Worm (Caenorhabditis elegans) whole organism, young adult: ENCODE results near the gene Y57G11C.38.

Source experiments
- B0019.2 ChIP-seq: fragments of 200-800 bp; sonication (Bioruptor generic); conservative IDR thresholded peaks from 2 replicates; pipeline ENCODE4 v1.3.6; 2022; ENCODE audit warnings: missing genetic modification reagents, missing genetic modification characterization, missing compliant biosample characterization
- B0261.1 ChIP-seq: sonication (generic microtip); optimal IDR thresholded peaks from 2 replicates; lab custom pipeline; 2016; ENCODE audit warnings: mild to moderate bottlenecking, missing genetic modification characterization, moderate library complexity, missing compliant biosample characterization
- C17E4.6 ChIP-seq: fragments of 200-800 bp; sonication (Bioruptor generic); IDR thresholded peaks from 2 replicates; pipeline ENCODE4 v1.3.6; 2022; ENCODE audit warnings: missing genetic modification reagents, missing genetic modification characterization, missing compliant biosample characterization
- F10E7.11 ChIP-seq: sonication (generic microtip); optimal IDR thresholded peaks from 2 replicates; lab custom pipeline; 2017; ENCODE audit warnings: mild to moderate bottlenecking, missing genetic modification characterization, moderate library complexity, missing compliant biosample characterization
- F33H1.4 ChIP-seq: fragments of 200-800 bp; sonication (Bioruptor generic); IDR thresholded peaks from 2 replicates; pipeline ENCODE4 v1.3.6; 2022; ENCODE audit warnings: missing genetic modification reagents, missing genetic modification characterization, missing compliant biosample characterization
- F37B4.10 ChIP-seq: fragments of 200-800 bp; sonication (Bioruptor generic); IDR thresholded peaks from 2 replicates; pipeline ENCODE4 v1.3.6; 2022; ENCODE audit warnings: missing genetic modification characterization, missing compliant biosample characterization
- F55B11.4 ChIP-seq: sonication (generic microtip); optimal IDR thresholded peaks from 2 replicates; lab custom pipeline; 2016; ENCODE audit warnings: missing compliant biosample characterization, missing genetic modification characterization, borderline replicate concordance; ENCODE audit not compliant: insufficient read depth
- F57A8.1 ChIP-seq: fragments of 200-800 bp; sonication (Bioruptor generic); optimal IDR thresholded peaks from 2 replicates; lab custom pipeline; 2018; ENCODE audit warnings: mild to moderate bottlenecking, missing genetic modification characterization, moderate library complexity, missing compliant biosample characterization
- K12H6.12 ChIP-seq: fragments of 200-800 bp; sonication (Bioruptor generic); optimal IDR thresholded peaks from 2 replicates; lab custom pipeline; 2018; ENCODE audit warnings: mild to moderate bottlenecking, missing genetic modification characterization, missing compliant biosample characterization
- T07F8.4 ChIP-seq: sonication (generic microtip); optimal IDR thresholded peaks from 2 replicates; lab custom pipeline; 2016; ENCODE audit warnings: mild to moderate bottlenecking, missing genetic modification characterization, moderate library complexity, missing compliant biosample characterization
- T26A5.8 ChIP-seq: sonication (generic microtip); optimal IDR thresholded peaks from 2 replicates; lab custom pipeline; 2016; ENCODE audit warnings: missing genetic modification characterization, missing compliant biosample characterization
- Y53F4B.3 ChIP-seq: fragments of 200-800 bp; sonication (Bioruptor generic); IDR thresholded peaks from 2 replicates; pipeline ENCODE4 v1.3.6; 2022; ENCODE audit warnings: missing genetic modification reagents, missing genetic modification characterization, missing compliant biosample characterization
- Y79H2A.3 ChIP-seq: fragments of 200-800 bp; sonication (Bioruptor generic); conservative IDR thresholded peaks from 2 replicates; pipeline ENCODE4 v1.3.6; 2022; ENCODE audit warnings: missing genetic modification reagents, missing genetic modification characterization, missing compliant biosample characterization
- Y95B8A.8 ChIP-seq: fragments of 200-800 bp; sonication (Bioruptor generic); IDR thresholded peaks from 2 replicates; pipeline ENCODE4 v1.3.6; 2022; ENCODE audit warnings: missing genetic modification reagents, missing genetic modification characterization, missing compliant biosample characterization
- ZK185.1 ChIP-seq: sonication (generic microtip); optimal IDR thresholded peaks from 2 replicates; lab custom pipeline; 2016; ENCODE audit warnings: mild to moderate bottlenecking, missing genetic modification characterization, missing compliant biosample characterization; ENCODE audit not compliant: poor library complexity, severe bottlenecking
- akir-1 ChIP-seq: fragments of 200-800 bp; sonication (Bioruptor generic); optimal IDR thresholded peaks from 2 replicates; lab custom pipeline; 2018; ENCODE audit warnings: mild to moderate bottlenecking, missing genetic modification characterization, moderate library complexity, missing compliant biosample characterization
- athp-1 ChIP-seq: sonication (generic microtip); optimal IDR thresholded peaks from 2 replicates; lab custom pipeline; 2017; ENCODE audit warnings: mild to moderate bottlenecking, missing genetic modification characterization, missing compliant biosample characterization
- attf-3 ChIP-seq: fragments of 200-800 bp; sonication (Bioruptor generic); conservative IDR thresholded peaks from 2 replicates; pipeline ENCODE4 v1.3.6; 2022; ENCODE audit warnings: missing genetic modification reagents, missing genetic modification characterization, missing compliant biosample characterization
- ccch-3 ChIP-seq: fragments of 200-800 bp; sonication (Bioruptor generic); optimal IDR thresholded peaks from 2 replicates; lab custom pipeline; 2018; ENCODE audit warnings: mild to moderate bottlenecking, missing genetic modification characterization, missing compliant biosample characterization
- ceh-100 ChIP-seq: fragments of 200-800 bp; sonication (Bioruptor generic); IDR thresholded peaks from 2 replicates; pipeline ENCODE4 v1.3.6; 2022; ENCODE audit warnings: missing genetic modification reagents, missing genetic modification characterization, missing compliant biosample characterization
- dpl-1 ChIP-seq: fragments of 150-350 bp; optimal IDR thresholded peaks from 2 replicates; lab custom pipeline; 2014; ENCODE audit warnings: missing biosample characterization, missing genetic modification reagents, missing genetic modification characterization
- ets-4 ChIP-seq: fragments of 200-800 bp; sonication (Bioruptor generic); optimal IDR thresholded peaks from 2 replicates; lab custom pipeline; 2018; ENCODE audit warnings: mild to moderate bottlenecking, missing genetic modification characterization, missing compliant biosample characterization
- gei-17 ChIP-seq: fragments of 200-800 bp; sonication (Bioruptor generic); optimal IDR thresholded peaks from 2 replicates; lab custom pipeline; 2018; ENCODE audit warnings: mild to moderate bottlenecking, missing genetic modification characterization, missing compliant biosample characterization
- him-1 ChIP-seq: sonication (generic microtip); optimal IDR thresholded peaks from 2 replicates; lab custom pipeline; 2016; ENCODE audit warnings: missing genotype, missing genetic modification reagents, missing genetic modification characterization, missing compliant biosample characterization
- hmg-1.2 ChIP-seq: fragments of 200-800 bp; sonication (Bioruptor generic); IDR thresholded peaks from 2 replicates; pipeline ENCODE4 v1.3.6; 2022; ENCODE audit warnings: missing genetic modification reagents, missing genetic modification characterization, missing compliant biosample characterization
- hmg-20 ChIP-seq: fragments of 200-800 bp; sonication (Bioruptor generic); IDR thresholded peaks from 2 replicates; pipeline ENCODE4 v1.3.6; 2022; ENCODE audit warnings: missing genetic modification reagents, missing genetic modification characterization, missing compliant biosample characterization
- lag-1 ChIP-seq: fragments of 200-800 bp; sonication (Bioruptor generic); IDR thresholded peaks from 2 replicates; pipeline ENCODE4 v1.3.6; 2022; ENCODE audit warnings: missing genetic modification reagents, missing genetic modification characterization, missing compliant biosample characterization
- lin-35 ChIP-seq, 3 experiments: fragments of 150-350 bp in 2 of 3; sonication (generic microtip) in 1 of 3; optimal IDR thresholded peaks; 2 replicates each; lab custom pipeline; 2014 to 2018; ENCODE audit warnings: missing biosample characterization in 3 of 3, missing genetic modification characterization in 3 of 3, missing genetic modification reagents in 3 of 3
- lin-40 ChIP-seq: sonication (generic microtip); optimal IDR thresholded peaks from 2 replicates; lab custom pipeline; 2016; ENCODE audit warnings: missing genetic modification characterization, mild to moderate bottlenecking, missing compliant biosample characterization, missing genotype, missing genetic modification reagents
- madf-3 ChIP-seq: fragments of 200-800 bp; sonication (Bioruptor generic); IDR thresholded peaks from 2 replicates; pipeline ENCODE4 v1.3.6; 2022; ENCODE audit warnings: missing genetic modification reagents, missing genetic modification characterization, missing compliant biosample characterization
- mes-4 ChIP-seq: sonication (generic microtip); optimal IDR thresholded peaks from 2 replicates; lab custom pipeline; 2016; ENCODE audit warnings: missing genotype, missing genetic modification characterization, missing compliant biosample characterization
- nfya-1 ChIP-seq: sonication (generic microtip); optimal IDR thresholded peaks from 2 replicates; lab custom pipeline; 2017; ENCODE audit warnings: antibody characterized with exemption, missing compliant biosample characterization, missing genetic modification characterization, borderline replicate concordance; ENCODE audit not compliant: insufficient read depth
- nfya-2 ChIP-seq: fragments of 200-800 bp; sonication (Bioruptor generic); IDR thresholded peaks from 2 replicates; pipeline ENCODE4 v1.3.6; 2022; ENCODE audit warnings: missing genetic modification reagents, missing genetic modification characterization, missing compliant biosample characterization
- nfyb-1 ChIP-seq: fragments of 200-800 bp; sonication (Bioruptor generic); IDR thresholded peaks from 2 replicates; pipeline ENCODE4 v1.3.6; 2022; ENCODE audit warnings: missing genetic modification reagents, missing genetic modification characterization, missing compliant biosample characterization
- nhr-179 ChIP-seq: sonication (generic microtip); optimal IDR thresholded peaks from 2 replicates; lab custom pipeline; 2016; ENCODE audit warnings: mild to moderate bottlenecking, missing genetic modification characterization, missing compliant biosample characterization
- nhr-90 ChIP-seq: sonication (generic microtip); optimal IDR thresholded peaks from 2 replicates; lab custom pipeline; 2016; ENCODE audit warnings: missing genotype, mild to moderate bottlenecking, missing genetic modification characterization, missing compliant biosample characterization
- repo-1 ChIP-seq: sonication (generic microtip); optimal IDR thresholded peaks from 2 replicates; lab custom pipeline; 2017; ENCODE audit warnings: mild to moderate bottlenecking, missing genetic modification characterization, missing compliant biosample characterization
- sdz-38 ChIP-seq: sonication (generic microtip); optimal IDR thresholded peaks from 2 replicates; lab custom pipeline; 2016; ENCODE audit warnings: missing genotype, missing genetic modification characterization, missing compliant biosample characterization
- snpc-1.3 ChIP-seq: sonication (generic microtip); optimal IDR thresholded peaks from 2 replicates; lab custom pipeline; 2017; ENCODE audit warnings: missing genetic modification characterization, mild to moderate bottlenecking, missing compliant biosample characterization, antibody characterized with exemption, moderate library complexity, missing genotype, missing genetic modification reagents; ENCODE audit not compliant: insufficient read depth
- snpc-4 ChIP-seq, 5 experiments: fragments of 150-350 bp in 1 of 5; sonication (generic microtip) in 4 of 5; optimal IDR thresholded peaks; 2 replicates each; lab custom pipeline; 2014 to 2018; ENCODE audit warnings: missing genetic modification characterization in 5 of 5, missing biosample characterization in 3 of 5, antibody characterized with exemption in 2 of 5, mild to moderate bottlenecking in 2 of 5, missing compliant biosample characterization in 2 of 5, missing genotype in 2 of 5, moderate library complexity in 2 of 5, missing genetic modification reagents in 1 of 5
- tbx-9 ChIP-seq: sonication (generic microtip); optimal IDR thresholded peaks from 2 replicates; lab custom pipeline; 2016; ENCODE audit warnings: borderline replicate concordance, missing genetic modification characterization, inconsistent platforms, missing compliant biosample characterization
- tlf-1 ChIP-seq: fragments of 200-800 bp; sonication (Bioruptor generic); optimal IDR thresholded peaks from 2 replicates; lab custom pipeline; 2018; ENCODE audit warnings: mild to moderate bottlenecking, missing genetic modification characterization, missing compliant biosample characterization
- unc-130 ChIP-seq: sonication (generic microtip); optimal IDR thresholded peaks from 2 replicates; lab custom pipeline; 2016; ENCODE audit warnings: missing genetic modification reagents, missing genetic modification characterization, missing compliant biosample characterization
- unc-62 ChIP-seq: fragments of 150-350 bp; optimal IDR thresholded peaks from 2 replicates; lab custom pipeline; 2014; ENCODE audit warnings: missing biosample characterization, missing genetic modification reagents, missing genetic modification characterization
- xnd-1 ChIP-seq: sonication (generic microtip); optimal IDR thresholded peaks from 2 replicates; lab custom pipeline; 2016; ENCODE audit warnings: missing genotype, missing genetic modification reagents, missing genetic modification characterization, missing compliant biosample characterization
- zfh-2 ChIP-seq: fragments of 200-800 bp; sonication (Bioruptor generic); conservative IDR thresholded peaks from 2 replicates; pipeline ENCODE4 v1.3.6; 2022; ENCODE audit warnings: missing genetic modification reagents, missing genetic modification characterization, missing compliant biosample characterization

Gene Y57G11C.38

DNA sequence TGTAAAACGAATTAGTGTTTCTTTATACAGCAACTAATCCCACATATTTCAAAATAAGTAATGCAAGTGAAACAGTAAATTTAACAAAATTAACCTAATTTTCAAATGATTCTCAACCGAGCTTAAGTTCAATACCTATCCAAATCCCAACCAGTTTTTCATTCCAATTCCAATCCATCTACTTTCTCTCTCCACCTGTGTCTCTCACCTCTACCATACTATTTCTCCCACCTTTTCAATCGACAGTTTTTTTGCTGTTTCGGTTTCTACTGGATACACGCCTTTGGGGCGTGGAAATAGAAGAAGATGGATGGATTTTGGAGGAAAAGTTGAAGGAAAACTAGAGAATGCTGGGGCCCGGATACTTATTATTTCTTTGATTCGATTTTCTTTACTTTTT, 15.4 kb downstream of the Y57G11C.38 start:
- TF ChIP-seq ceh-100 (GFP tag; lab: Robert Waterston, UW) (no peak), hmg-20 (no peak), unc-62 (no peak), tbx-9 (tag; lab: Kevin White, UChicago) (no peak), ccch-3 (no peak), Y53F4B.3 (GFP tag; lab: Robert Waterston, UW) (no peak), mes-4 (tag; lab: Kevin White, UChicago) (no peak), repo-1 (tag; lab: Kevin White, UChicago) (no peak), T26A5.8 (tag; lab: Kevin White, UChicago) (no peak), akir-1 (no peak), nhr-179 (no peak), K12H6.12 (tag; lab: Kevin White, UChicago) (no peak), unc-130 (no peak), gei-17 (GFP tag; lab: Kevin White, UChicago) (no peak), nfya-1 (no peak), hmg-1.2 (no peak; the same call in 1 of the 2 replicates), lin-40 (tag; lab: Kevin White, UChicago) (no peak)

DNA sequence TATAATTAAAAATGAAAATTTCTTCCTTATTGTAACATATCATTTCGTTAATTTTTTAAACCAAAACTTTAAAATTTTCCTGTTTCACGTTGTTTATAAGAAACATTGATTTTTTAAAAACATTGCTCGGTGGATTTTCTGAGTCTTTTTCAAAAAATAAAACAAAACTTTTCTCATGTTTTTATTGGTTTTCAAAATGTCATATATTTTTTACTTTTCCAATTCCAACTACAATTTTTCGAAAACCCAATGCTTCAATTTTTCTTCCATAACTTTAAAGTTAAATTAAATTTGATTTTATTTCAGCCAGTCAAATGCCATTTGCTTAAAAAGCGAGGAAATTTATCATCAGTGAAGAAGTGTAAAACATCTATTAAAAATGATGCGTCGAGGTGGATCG, 16.9 kb downstream of the Y57G11C.38 start, which contains the start of gene eps-8:
Gene eps-8 (plus strand): TSS at position 301 of the 400 bp plus-strand sequence.
- no peak for TF ChIP-seq mes-4 (tag; lab: Kevin White, UChicago)
- no peak for TF ChIP-seq F57A8.1 (GFP tag; lab: Kevin White, UChicago)
- TF ChIP-seq F10E7.11 (tag; lab: Kevin White, UChicago) = no peak
- TF ChIP-seq hmg-20 = no peak
- TF ChIP-seq nhr-90 (tag; lab: Kevin White, UChicago) = no peak
- TF ChIP-seq F55B11.4 (tag; lab: Kevin White, UChicago) = no peak
- no peak for TF ChIP-seq ets-4
- no peak for TF ChIP-seq attf-3 (GFP tag; lab: Robert Waterston, UW)
- TF ChIP-seq dpl-1 = no peak
- TF ChIP-seq lag-1 = no peak

DNA sequence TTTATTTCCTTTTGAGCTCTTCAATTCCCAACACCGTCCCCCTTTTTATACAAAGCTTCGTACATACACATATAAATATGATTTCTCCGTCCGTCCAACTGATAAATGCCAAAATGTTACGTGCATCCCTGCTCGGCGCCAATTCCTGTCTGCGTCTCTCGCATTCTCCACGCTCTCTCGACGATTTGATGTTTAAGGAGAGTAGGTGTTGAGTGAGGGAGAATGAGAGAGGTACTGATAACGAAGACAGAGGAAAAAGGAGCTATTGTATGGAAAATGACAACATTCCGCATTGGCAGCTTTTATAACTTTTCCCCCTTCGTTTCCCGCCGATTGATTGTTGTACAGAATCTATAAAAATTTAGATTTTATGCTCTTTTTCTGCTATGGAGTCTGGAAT, 21.6 kb downstream of the Y57G11C.38 start:
- TF ChIP-seq lin-40 (tag; lab: Kevin White, UChicago) (peak; percentile 10), K12H6.12 (tag; lab: Kevin White, UChicago) (no peak), unc-62 (no peak), C17E4.6 (GFP tag; lab: Robert Waterston, UW) (no peak), athp-1 (tag; lab: Kevin White, UChicago) (no peak), madf-3 (GFP tag; lab: Robert Waterston, UW) (no peak), B0261.1 (tag; lab: Kevin White, UChicago) (no peak), snpc-4 (GFP tag; optimal IDR thresholded peaks at IDR 0.05; lab: Kevin White, UChicago) (no peak), snpc-4 (tag; optimal IDR thresholded peaks at IDR 0.05; lab: Kevin White, UChicago) (peak in 2 of 4 experiments; percentile 41 to 55), ceh-100 (GFP tag; lab: Robert Waterston, UW) (no peak), snpc-1.3 (tag; lab: Kevin White, UChicago) (no peak), him-1 (tag; lab: Kevin White, UChicago) (no peak), tlf-1 (GFP tag; lab: Kevin White, UChicago) (no peak), ZK185.1 (tag; lab: Kevin White, UChicago) (peak; percentile 33), Y95B8A.8 (GFP tag; lab: Robert Waterston, UW) (no peak), Y79H2A.3 (no peak), nfya-1 (no peak), attf-3 (GFP tag; lab: Robert Waterston, UW) (no peak), F33H1.4 (GFP tag; lab: Robert Waterston, UW) (no peak), lin-35 (GFP tag; optimal IDR thresholded peaks at IDR 0.05; lab: Kevin White, UChicago) (no peak), nfya-2 (no peak), B0019.2 (GFP tag; lab: Robert Waterston, UW) (no peak), nfyb-1 (no peak), T07F8.4 (tag; lab: Kevin White, UChicago) (no peak), zfh-2 (GFP tag; lab: Robert Waterston, UW) (no peak), F37B4.10 (GFP tag; lab: Robert Waterston, UW) (no peak), xnd-1 (tag; lab: Kevin White, UChicago) (no peak), sdz-38 (tag; lab: Kevin White, UChicago) (no peak)
